Fruit fly (Drosophila melanogaster) whole organism, embryonic: ENCODE measurements around the gene CG17819.

Source experiments
- Bdp1 ChIP-seq: fragments of 200-800 bp; sonication (Bioruptor generic); optimal IDR thresholded peaks from 3 replicates; lab custom pipeline; 2016; ENCODE audit warnings: missing biosample characterization, missing genetic modification characterization
- Bgb ChIP-seq: fragments of 200-800 bp; sonication (Bioruptor generic); IDR thresholded peaks from 2 replicates; pipeline ENCODE4 v1.3.6; 2022; ENCODE audit warnings: missing biosample characterization, missing genetic modification characterization; ENCODE audit not compliant: partially characterized antibody
- CG10565 ChIP-seq: fragments of 200-800 bp; sonication (Bioruptor generic); optimal IDR thresholded peaks from 3 replicates; lab custom pipeline; 2016; ENCODE audit warnings: missing biosample characterization, mild to moderate bottlenecking, missing genetic modification characterization
- CG11247 ChIP-seq: fragments of 200-800 bp; sonication (Bioruptor generic); IDR thresholded peaks from 2 replicates; pipeline ENCODE4 v1.3.6; 2022; ENCODE audit warnings: missing biosample characterization, missing genetic modification characterization
- CG11456 ChIP-seq: fragments of 200-800 bp; sonication (Bioruptor generic); IDR thresholded peaks from 3 replicates; pipeline ENCODE4 v1.3.6; 2022; ENCODE audit warnings: missing biosample characterization, missing genetic modification characterization
- CG11504 ChIP-seq: fragments of 200-800 bp; sonication (Bioruptor generic); optimal IDR thresholded peaks from 3 replicates; lab custom pipeline; 2019; ENCODE audit warnings: missing biosample characterization, mild to moderate bottlenecking, missing genetic modification characterization, moderate library complexity
- CG12299 ChIP-seq: fragments of 200-800 bp; sonication (Bioruptor generic); optimal IDR thresholded peaks from 2 replicates; lab custom pipeline; 2018; ENCODE audit warnings: missing biosample characterization, mild to moderate bottlenecking, missing genetic modification characterization
- CG12942 ChIP-seq: fragments of 200-800 bp; sonication (Bioruptor generic); optimal IDR thresholded peaks from 3 replicates; lab custom pipeline; 2016; ENCODE audit warnings: missing biosample characterization, missing genetic modification characterization
- CG16813 ChIP-seq: fragments of 200-800 bp; sonication (Bioruptor generic); IDR thresholded peaks from 3 replicates; pipeline ENCODE4 v1.3.6; 2022; ENCODE audit warnings: missing biosample characterization, missing genetic modification characterization; ENCODE audit not compliant: partially characterized antibody
- CG16863 ChIP-seq: fragments of 200-800 bp; sonication (Bioruptor generic); optimal IDR thresholded peaks from 3 replicates; lab custom pipeline; 2016; ENCODE audit warnings: missing biosample characterization, missing genetic modification characterization
- CG1792 ChIP-seq: fragments of 200-800 bp; sonication (Bioruptor generic); optimal IDR thresholded peaks from 2 replicates; lab custom pipeline; 2016; ENCODE audit warnings: missing biosample characterization, missing genetic modification characterization
- CG2199 ChIP-seq: fragments of 200-800 bp; sonication (Bioruptor generic); IDR thresholded peaks from 3 replicates; pipeline ENCODE4 v1.3.6; 2022; ENCODE audit warnings: missing biosample characterization, missing genetic modification characterization
- CG30431 ChIP-seq: fragments of 200-800 bp; sonication (Bioruptor generic); optimal IDR thresholded peaks from 2 replicates; lab custom pipeline; 2017; ENCODE audit warnings: missing biosample characterization, missing genetic modification characterization
- CG31365 ChIP-seq: fragments of 200-800 bp; sonication (Bioruptor generic); optimal IDR thresholded peaks from 2 replicates; lab custom pipeline; 2018; ENCODE audit warnings: missing biosample characterization, mild to moderate bottlenecking, missing genetic modification characterization
- CG3163 ChIP-seq: fragments of 200-800 bp; sonication (Bioruptor generic); optimal IDR thresholded peaks from 3 replicates; lab custom pipeline; 2016; ENCODE audit warnings: missing biosample characterization, missing genetic modification characterization
- CG3838 ChIP-seq: fragments of 200-800 bp; sonication (Bioruptor generic); optimal IDR thresholded peaks from 3 replicates; lab custom pipeline; 2016; ENCODE audit warnings: missing biosample characterization, missing genetic modification characterization
- CG4707 ChIP-seq: fragments of 200-800 bp; sonication (Bioruptor generic); optimal IDR thresholded peaks from 2 replicates; lab custom pipeline; 2018; ENCODE audit warnings: missing biosample characterization, mild to moderate bottlenecking, missing genetic modification characterization, moderate library complexity
- CG6272 ChIP-seq: fragments of 200-800 bp; sonication (Bioruptor generic); IDR thresholded peaks from 2 replicates; pipeline ENCODE4 v1.3.6; 2022; ENCODE audit warnings: missing biosample characterization, missing genetic modification characterization
- CG7839 ChIP-seq: fragments of 200-800 bp; sonication (Bioruptor generic); optimal IDR thresholded peaks from 3 replicates; lab custom pipeline; 2018; ENCODE audit warnings: missing biosample characterization, mild to moderate bottlenecking, missing genetic modification characterization, moderate library complexity
- CG8281 ChIP-seq: fragments of 200-800 bp; sonication (Bioruptor generic); optimal IDR thresholded peaks from 2 replicates; lab custom pipeline; 2018; ENCODE audit warnings: missing biosample characterization, mild to moderate bottlenecking, missing genetic modification characterization, moderate library complexity
- CG8388 ChIP-seq: fragments of 200-800 bp; sonication (Bioruptor generic); optimal IDR thresholded peaks from 2 replicates; lab custom pipeline; 2019; ENCODE audit warnings: missing biosample characterization, mild to moderate bottlenecking, missing genetic modification characterization, moderate library complexity
- CG8944 ChIP-seq: fragments of 200-800 bp; sonication (Bioruptor generic); optimal IDR thresholded peaks from 3 replicates; lab custom pipeline; 2016; ENCODE audit warnings: missing biosample characterization, missing genetic modification characterization
- CG9727 ChIP-seq: fragments of 200-800 bp; sonication (Bioruptor generic); optimal IDR thresholded peaks from 3 replicates; lab custom pipeline; 2017; ENCODE audit warnings: missing biosample characterization, mild to moderate bottlenecking, missing genetic modification characterization
- CG9817 ChIP-seq: fragments of 200-800 bp; sonication (Bioruptor generic); optimal IDR thresholded peaks from 2 replicates; lab custom pipeline; 2018; ENCODE audit warnings: missing biosample characterization, mild to moderate bottlenecking, missing genetic modification characterization, moderate library complexity
- Dip3 ChIP-seq: fragments of 200-800 bp; sonication (Bioruptor generic); optimal IDR thresholded peaks from 3 replicates; lab custom pipeline; 2016; ENCODE audit warnings: missing biosample characterization, missing genetic modification characterization
- Dll ChIP-seq: fragments of 200-800 bp; sonication (Bioruptor generic); IDR thresholded peaks from 4 replicates; pipeline ENCODE4 v1.3.6; 2022; ENCODE audit warnings: missing biosample characterization, missing genetic modification characterization; ENCODE audit not compliant: partially characterized antibody
- Ets65A ChIP-seq: fragments of 200-800 bp; sonication (Bioruptor generic); peaks from one replicate; lab custom pipeline; 2016; ENCODE audit warnings: missing biosample characterization, missing genetic modification characterization
- Hey ChIP-seq: fragments of 200-800 bp; sonication (Bioruptor generic); optimal IDR thresholded peaks from 3 replicates; lab custom pipeline; 2018; ENCODE audit warnings: missing biosample characterization, mild to moderate bottlenecking, missing genetic modification characterization
- MESR4 ChIP-seq: fragments of 200-800 bp; sonication (Bioruptor generic); optimal IDR thresholded peaks from 2 replicates; lab custom pipeline; 2018; ENCODE audit warnings: missing biosample characterization, mild to moderate bottlenecking, missing genetic modification characterization, moderate library complexity
- NK7.1 ChIP-seq: fragments of 200-800 bp; sonication (Bioruptor generic); optimal IDR thresholded peaks from 3 replicates; lab custom pipeline; 2016; ENCODE audit warnings: missing biosample characterization, missing genetic modification characterization
- Pdp1 ChIP-seq, 2 experiments: fragments of 200-800 bp; sonication (Bioruptor generic); optimal IDR thresholded peaks; 3 replicates each; lab custom pipeline; 2016; ENCODE audit warnings: missing biosample characterization in 2 of 2, missing genetic modification characterization in 2 of 2, mild to moderate bottlenecking in 1 of 2, moderate library complexity in 1 of 2
- Xrp1 ChIP-seq: fragments of 200-800 bp; sonication (Bioruptor generic); IDR thresholded peaks from 2 replicates; pipeline ENCODE4 v1.3.6; 2022; ENCODE audit warnings: missing biosample characterization, missing genetic modification characterization
- al ChIP-seq: fragments of 200-800 bp; sonication (Bioruptor generic); IDR thresholded peaks from 2 replicates; pipeline ENCODE4 v1.3.6; 2022; ENCODE audit warnings: missing biosample characterization, missing genetic modification characterization
- aop ChIP-seq: fragments of 200-800 bp; sonication (Bioruptor generic); IDR thresholded peaks from 2 replicates; pipeline ENCODE4 v1.3.6; 2022; ENCODE audit warnings: missing biosample characterization, missing genetic modification characterization
- az2 ChIP-seq: fragments of 200-800 bp; sonication (Bioruptor generic); optimal IDR thresholded peaks from 3 replicates; lab custom pipeline; 2016; ENCODE audit warnings: missing biosample characterization, missing genetic modification characterization
- chif ChIP-seq, 2 experiments: fragments of 200-800 bp; sonication (Bioruptor generic); optimal IDR thresholded peaks; 3 replicates each; lab custom pipeline; 2016; ENCODE audit warnings: missing biosample characterization in 2 of 2, missing genetic modification characterization in 2 of 2
- disco-r ChIP-seq: fragments of 200-800 bp; sonication (Bioruptor generic); optimal IDR thresholded peaks from 2 replicates; lab custom pipeline; 2016; ENCODE audit warnings: missing biosample characterization, missing genetic modification characterization
- dm ChIP-seq: fragments of 200-800 bp; sonication (Bioruptor generic); optimal IDR thresholded peaks from 3 replicates; lab custom pipeline; 2016; ENCODE audit warnings: missing biosample characterization, missing genetic modification characterization
- esg ChIP-seq: fragments of 200-800 bp; sonication (Bioruptor generic); conservative IDR thresholded peaks from 2 replicates; pipeline ENCODE4 v1.3.6; 2022; ENCODE audit warnings: missing biosample characterization, missing genetic modification characterization
- eve ChIP-seq, 2 experiments: fragments of >200 bp; optimal IDR thresholded peaks; 2 replicates each; lab custom pipeline; 2017; ENCODE audit warnings: missing biosample characterization in 2 of 2, missing genetic modification characterization in 2 of 2
- kay ChIP-seq: fragments of 200-800 bp; sonication (Bioruptor generic); optimal IDR thresholded peaks from 2 replicates; lab custom pipeline; 2016; ENCODE audit warnings: missing biosample characterization, missing genetic modification characterization
- maf-S ChIP-seq: fragments of 200-800 bp; sonication (Bioruptor generic); optimal IDR thresholded peaks from 2 replicates; lab custom pipeline; 2016; ENCODE audit warnings: missing biosample characterization, missing genetic modification characterization
- nerfin-2 ChIP-seq: fragments of 200-800 bp; sonication (Bioruptor generic); IDR thresholded peaks from 2 replicates; pipeline ENCODE4 v1.3.6; 2022; ENCODE audit warnings: missing biosample characterization, missing genetic modification characterization; ENCODE audit not compliant: partially characterized antibody
- otp ChIP-seq: fragments of 200-800 bp; sonication (Bioruptor generic); IDR thresholded peaks from 3 replicates; pipeline ENCODE4, ENCODE4 v1.3.6; 2022; ENCODE audit warnings: missing biosample characterization, missing genetic modification characterization
- phol ChIP-seq: fragments of 200-800 bp; sonication (Bioruptor generic); optimal IDR thresholded peaks from 3 replicates; lab custom pipeline; 2018; ENCODE audit warnings: missing biosample characterization, mild to moderate bottlenecking, missing genetic modification characterization, moderate library complexity
- ranshi ChIP-seq: fragments of 200-800 bp; sonication (Bioruptor generic); IDR thresholded peaks from 2 replicates; pipeline ENCODE4 v1.3.6; 2022; ENCODE audit warnings: missing biosample characterization, missing genetic modification characterization
- slou ChIP-seq: fragments of 200-800 bp; sonication (Bioruptor generic); optimal IDR thresholded peaks from 3 replicates; lab custom pipeline; 2016; ENCODE audit warnings: missing biosample characterization, missing genetic modification characterization
- tup ChIP-seq: fragments of 200-800 bp; sonication (Bioruptor generic); optimal IDR thresholded peaks from 2 replicates; lab custom pipeline; 2016; ENCODE audit warnings: missing biosample characterization, mild to moderate bottlenecking, missing genetic modification characterization, moderate library complexity
- unc-4 ChIP-seq: fragments of 200-800 bp; sonication (Bioruptor generic); IDR thresholded peaks from 2 replicates; pipeline ENCODE4 v1.3.6; 2022; ENCODE audit warnings: missing biosample characterization, missing genetic modification characterization; ENCODE audit not compliant: partially characterized antibody

Gene CG17819

dm6 chr3R:21888696-21889602, 3.6 kb upstream of the CG17819 start, which contains the start of gene CG43844:
TSS of gene CG43844 (plus strand) at chr3R:21889539.
- TF ChIP-seq Dip3 (no peak), kay (GFP tag; lab: Kevin White, UChicago) (peak; percentile 44), esg (GFP tag; lab: Robert Waterston, UW) (no peak), CG12942 (GFP tag; lab: Kevin White, UChicago) (no peak), CG9817 (tag; lab: Kevin White, UChicago) (no peak), ranshi (GFP tag; lab: Robert Waterston, UW) (no peak), CG4707 (no peak), CG11456 (GFP tag; lab: Robert Waterston, UW) (0 out of 3 replicates have a peak, but pooled peaks have one; percentile 47), Bdp1 (GFP tag; lab: Kevin White, UChicago) (no peak), unc-4 (0 out of 2 replicates have a peak, but pooled peaks have one; percentile 32), Hey (tag; lab: Kevin White, UChicago) (peak; percentile 65), CG9727 (no peak), NK7.1 (GFP tag; lab: Kevin White, UChicago) (no peak), CG11247 (GFP tag; lab: Robert Waterston, UW) (no peak), CG2199 (peak; percentile 80), CG1792 (GFP tag; lab: Kevin White, UChicago) (no peak), otp (no peak), dm (GFP tag; lab: Kevin White, UChicago) (no peak), CG8281 (tag; lab: Kevin White, UChicago) (no peak), CG16863 (no peak), Xrp1 (GFP tag; lab: Robert Waterston, UW) (no peak), Pdp1 (GFP tag; optimal IDR thresholded peaks at IDR 0.05; lab: Kevin White, UChicago) (peak in 1 of 2 experiments; percentile 21), eve (GFP tag; optimal IDR thresholded peaks at IDR 0.05; lab: Kevin White, UChicago) (no peak), CG11504 (peak; percentile 20), al (GFP tag; lab: Robert Waterston, UW) (no peak), slou (no peak), CG8388 (no peak), chif (GFP tag; optimal IDR thresholded peaks at IDR 0.05; lab: Kevin White, UChicago) (no peak), nerfin-2 (GFP tag; lab: Robert Waterston, UW) (peak; percentile 53; the same call in 1 of the 2 replicates), CG31365 (no peak), CG12299 (tag; lab: Kevin White, UChicago) (no peak), az2 (no peak), maf-S (no peak), Dll (GFP tag; lab: Robert Waterston, UW) (no peak), tup (no peak), CG3838 (GFP tag; lab: Kevin White, UChicago) (no peak), CG7839 (tag; lab: Kevin White, UChicago) (no peak), phol (tag; lab: Kevin White, UChicago) (no peak), MESR4 (GFP tag; lab: Kevin White, UChicago) (no peak), disco-r (GFP tag; lab: Kevin White, UChicago) (no peak), aop (GFP tag; lab: Robert Waterston, UW) (no peak), CG10565 (GFP tag; lab: Kevin White, UChicago) (no peak), CG6272 (peak; percentile 20; the same call in 1 of the 2 replicates), CG8944 (no peak), CG16813 (GFP tag; lab: Robert Waterston, UW) (peak; percentile 71), Bgb (GFP tag; lab: Robert Waterston, UW) (peak; percentile 85), CG3163 (no peak), Ets65A (GFP tag; lab: Kevin White, UChicago) (peak; percentile 60), CG30431 (GFP tag; lab: Kevin White, UChicago) (no peak)
